Worm (Caenorhabditis elegans) whole organism, L4/young adult: ENCODE results near the gene hrg-6.

Experiments
- W03F9.2 ChIP-seq: fragments of 150-350 bp; optimal IDR thresholded peaks from 2 replicates; lab custom pipeline; 2014; ENCODE audit warnings: missing biosample characterization, missing genetic modification characterization
- dao-5 ChIP-seq: sonication (generic microtip); optimal IDR thresholded peaks from 2 replicates; lab custom pipeline; 2016; ENCODE audit warnings: missing genotype, missing genetic modification characterization, moderate library complexity, missing compliant biosample characterization
- him-1 ChIP-seq: sonication (generic microtip); optimal IDR thresholded peaks from 2 replicates; lab custom pipeline; 2016; ENCODE audit warnings: missing genotype, missing genetic modification reagents, missing genetic modification characterization, missing compliant biosample characterization

Gene hrg-6

ce11 chrIV:11019962-11020550, 12.3 kb upstream of the hrg-6 start, which contains the start of gene F13H10.8:
TSS of gene F13H10.8 (plus strand) at chrIV:11020517.
- no peak for TF ChIP-seq him-1 (tag; lab: Kevin White, UChicago)
- TF ChIP-seq W03F9.2 (tag; lab: Kevin White, UChicago), result peak; percentile 61

ce11 chrIV:11021512-11022268, 10.7 kb upstream of the hrg-6 start, which contains the start of gene mogs-1:
TSS of gene mogs-1 (minus strand) at chrIV:11021928.
- TF ChIP-seq dao-5 (tag; lab: Kevin White, UChicago) (no peak), W03F9.2 (tag; lab: Kevin White, UChicago) (no peak), him-1 (tag; lab: Kevin White, UChicago) (no peak)

- TF ChIP-seq dao-5 (tag; lab: Kevin White, UChicago), result no peak
- TF ChIP-seq W03F9.2 (tag; lab: Kevin White, UChicago), result no peak
- TF ChIP-seq him-1 (tag; lab: Kevin White, UChicago), result no peak
Observed at ce11 chrIV:11022303-11022702, 10.1 kb upstream of the hrg-6 start, which contains the start of gene alh-3. TSS of gene alh-3 (plus strand) at chrIV:11022603.

- TF ChIP-seq him-1 (tag; lab: Kevin White, UChicago) (no peak), dao-5 (tag; lab: Kevin White, UChicago) (no peak), W03F9.2 (tag; lab: Kevin White, UChicago) (no peak)
Observed at ce11 chrIV:11025941-11026340, 6.4 kb upstream of the hrg-6 start.

ce11 chrIV:11026648-11027047, 5.7 kb upstream of the hrg-6 start:
- TF ChIP-seq dao-5 (tag; lab: Kevin White, UChicago) (no peak), W03F9.2 (tag; lab: Kevin White, UChicago) (no peak), him-1 (tag; lab: Kevin White, UChicago) (no peak)

ce11 chrIV:11027560-11027959, 4.8 kb upstream of the hrg-6 start:
- peak; percentile 5 for TF ChIP-seq dao-5 (tag; lab: Kevin White, UChicago)
- peak; percentile 68 for TF ChIP-seq W03F9.2 (tag; lab: Kevin White, UChicago)
- TF ChIP-seq him-1 (tag; lab: Kevin White, UChicago), result peak; percentile 14

- no peak for TF ChIP-seq dao-5 (tag; lab: Kevin White, UChicago)
- TF ChIP-seq him-1 (tag; lab: Kevin White, UChicago), result no peak
- TF ChIP-seq W03F9.2 (tag; lab: Kevin White, UChicago), result no peak
Observed at ce11 chrIV:11029412-11029811, 3.0 kb upstream of the hrg-6 start, which contains the start of gene hrg-5. TSS of gene hrg-5 (minus strand) at chrIV:11029428.

- no peak for TF ChIP-seq W03F9.2 (tag; lab: Kevin White, UChicago)
- no peak for TF ChIP-seq dao-5 (tag; lab: Kevin White, UChicago)
- no peak for TF ChIP-seq him-1 (tag; lab: Kevin White, UChicago)
Observed at ce11 chrIV:11030117-11030516, 2.3 kb upstream of the hrg-6 start.

ce11 chrIV:11030893-11031292, 1.5 kb upstream of the hrg-6 start, which contains the start of gene hrg-4:
TSS of gene hrg-4 (minus strand) at chrIV:11030993.
- no peak for TF ChIP-seq him-1 (tag; lab: Kevin White, UChicago)
- TF ChIP-seq dao-5 (tag; lab: Kevin White, UChicago), result no peak
- no peak for TF ChIP-seq W03F9.2 (tag; lab: Kevin White, UChicago)

ce11 chrIV:11031640-11032039, 748 bp upstream of the hrg-6 start:
- TF ChIP-seq him-1 (tag; lab: Kevin White, UChicago), result no peak
- TF ChIP-seq dao-5 (tag; lab: Kevin White, UChicago), result no peak
- no peak for TF ChIP-seq W03F9.2 (tag; lab: Kevin White, UChicago)

- TF ChIP-seq W03F9.2 (tag; lab: Kevin White, UChicago) (peak; percentile 71), him-1 (tag; lab: Kevin White, UChicago) (no peak)
Observed at ce11 chrIV:11036222-11036621, 3.8 kb downstream of the hrg-6 start, which contains the start of gene fkb-1. TSS of gene fkb-1 (plus strand) at chrIV:11036582.

- TF ChIP-seq him-1 (tag; lab: Kevin White, UChicago), result no peak
- TF ChIP-seq dao-5 (tag; lab: Kevin White, UChicago), result no peak
- no peak for TF ChIP-seq W03F9.2 (tag; lab: Kevin White, UChicago)
Observed at ce11 chrIV:11037118-11037719, 4.8 kb downstream of the hrg-6 start.

- no peak for TF ChIP-seq W03F9.2 (tag; lab: Kevin White, UChicago)
- no peak for TF ChIP-seq him-1 (tag; lab: Kevin White, UChicago)
- TF ChIP-seq dao-5 (tag; lab: Kevin White, UChicago), result no peak
Observed at ce11 chrIV:11038218-11038617, 5.8 kb downstream of the hrg-6 start.

ce11 chrIV:11038618-11038664, 6.1 kb downstream of the hrg-6 start, which contains the start of gene kdin-1:
TSS of gene kdin-1 (plus strand) at chrIV:11038655.
- TF ChIP-seq dao-5 (tag; lab: Kevin White, UChicago) (no peak), W03F9.2 (tag; lab: Kevin White, UChicago) (no peak), him-1 (tag; lab: Kevin White, UChicago) (no peak)
